Worm (Caenorhabditis elegans): ENCODE results near the gene npr-33.

The npr-33 gene

DNA sequence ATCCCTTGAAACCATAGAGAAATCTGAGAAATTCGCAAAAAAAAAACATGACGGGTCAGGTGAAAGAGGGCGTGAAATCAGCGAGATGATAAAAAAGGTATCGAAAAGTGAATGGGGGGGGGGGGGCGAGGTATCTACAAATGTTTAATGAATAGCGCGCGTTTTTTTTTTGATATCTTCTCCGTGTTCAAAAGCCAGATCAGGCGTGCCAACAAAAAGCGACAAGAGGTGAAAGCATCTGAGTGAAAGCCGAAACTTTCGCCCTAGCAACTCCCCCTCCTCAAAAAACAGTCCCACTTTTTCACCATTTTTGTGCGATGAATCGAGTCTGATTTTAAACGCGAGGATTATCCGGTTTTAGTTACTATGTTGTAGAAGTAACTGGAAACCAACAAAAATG is 22.4 kb upstream of the npr-33 start:
- TF ChIP-seq hnd-1 (tag; optimal IDR thresholded peaks at IDR 0.05) (no peak), ama-1 (optimal IDR thresholded peaks at IDR 0.05) (no peak), ceh-36 (tag; optimal IDR thresholded peaks at IDR 0.05) (no peak), tbx-11 (GFP tag; IDR thresholded peaks at IDR 0.05) (no peak), hmg-4 (GFP tag; optimal IDR thresholded peaks at IDR 0.05) (no peak), aly-1 (tag; optimal IDR thresholded peaks at IDR 0.05) (no peak), tbx-37 (GFP tag; conservative IDR thresholded peaks at IDR 0.05) (no peak)

ce11 chrX:15892525-15892924 is 17.9 kb upstream of the npr-33 start:
- no peak for TF ChIP-seq tra-4 (tag; optimal IDR thresholded peaks at IDR 0.05)
- no peak for TF ChIP-seq ceh-36 (tag; optimal IDR thresholded peaks at IDR 0.05)
- no peak for TF ChIP-seq flt-1 (GFP tag; IDR thresholded peaks at IDR 0.05)
- no peak for TF ChIP-seq aly-1 (tag; optimal IDR thresholded peaks at IDR 0.05)
- TF ChIP-seq F13C5.2 (tag; optimal IDR thresholded peaks at IDR 0.05): no peak
- TF ChIP-seq tbx-11 (GFP tag; IDR thresholded peaks at IDR 0.05): no peak
- TF ChIP-seq sea-1 (GFP tag; conservative IDR thresholded peaks at IDR 0.05): no peak
- TF ChIP-seq hmg-4 (GFP tag; optimal IDR thresholded peaks at IDR 0.05): no peak
- no peak for TF ChIP-seq tbx-37 (GFP tag; conservative IDR thresholded peaks at IDR 0.05)

- TF ChIP-seq ama-1 (optimal IDR thresholded peaks at IDR 0.05): no peak
These were observed 9.2 kb upstream of the npr-33 start for ce11 chrX:15901214-15901613.

DNA sequence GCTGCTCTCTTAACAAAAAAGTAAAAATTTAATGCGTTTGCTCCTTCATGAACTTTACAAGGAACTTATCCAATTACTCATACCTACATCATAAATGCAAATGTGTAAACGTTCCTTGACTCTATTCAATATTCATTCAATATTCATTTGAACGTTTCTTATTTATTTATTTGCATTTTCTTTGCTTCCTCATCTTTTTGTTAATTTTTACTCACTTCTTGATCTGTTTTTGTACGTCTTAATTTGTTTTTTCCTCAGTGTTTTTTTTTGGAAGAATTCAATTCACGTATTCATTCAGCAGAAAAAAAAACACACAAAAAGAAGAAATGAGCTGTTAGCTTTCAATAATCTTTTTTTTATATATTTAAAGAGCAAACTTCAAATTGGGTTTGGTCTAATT is 7.6 kb upstream of the npr-33 start:
- TF ChIP-seq ama-1 (optimal IDR thresholded peaks at IDR 0.05) (no peak), hmg-4 (GFP tag; optimal IDR thresholded peaks at IDR 0.05) (no peak), tbx-37 (GFP tag; conservative IDR thresholded peaks at IDR 0.05) (no peak), tra-4 (tag; optimal IDR thresholded peaks at IDR 0.05) (no peak), scrt-1 (GFP tag; IDR thresholded peaks at IDR 0.05) (no peak), aly-1 (tag; optimal IDR thresholded peaks at IDR 0.05) (no peak), hnd-1 (tag; optimal IDR thresholded peaks at IDR 0.05) (no peak), ets-7 (tag; optimal IDR thresholded peaks at IDR 0.05) (no peak), ceh-36 (tag; optimal IDR thresholded peaks at IDR 0.05) (no peak), flt-1 (GFP tag; IDR thresholded peaks at IDR 0.05) (no peak)

DNA sequence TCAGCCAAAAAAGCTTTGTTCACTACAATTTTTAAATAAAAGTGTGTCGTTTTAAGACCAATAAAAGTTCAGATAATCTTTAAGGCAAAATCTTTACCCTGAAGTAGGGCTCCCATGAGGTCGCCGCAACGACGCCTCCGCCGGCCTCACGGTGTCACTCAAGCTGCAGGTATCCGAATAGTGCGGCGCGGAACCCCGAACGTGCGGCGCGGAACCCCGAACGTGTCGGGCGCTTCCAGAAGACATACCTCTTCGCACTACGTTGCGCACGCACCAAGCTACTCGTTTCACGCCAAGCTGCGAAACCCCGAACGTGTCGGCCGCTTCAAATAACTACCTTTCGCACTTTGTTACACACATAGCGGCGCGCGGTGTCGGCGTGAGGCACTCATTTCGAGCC is 2.4 kb downstream of the npr-33 start:
- TF ChIP-seq scrt-1 (GFP tag; IDR thresholded peaks at IDR 0.05): no peak
- TF ChIP-seq flt-1 (GFP tag; IDR thresholded peaks at IDR 0.05): no peak
- no peak for TF ChIP-seq ceh-13 (GFP tag; optimal IDR thresholded peaks at IDR 0.05)
- TF ChIP-seq hmbx-1 (tag; optimal IDR thresholded peaks at IDR 0.05): no peak
- TF ChIP-seq aly-1 (tag; optimal IDR thresholded peaks at IDR 0.05): no peak
- TF ChIP-seq ama-1 (optimal IDR thresholded peaks at IDR 0.05): no peak
- no peak for TF ChIP-seq hnd-1 (tag; optimal IDR thresholded peaks at IDR 0.05)
- no peak for TF ChIP-seq F13C5.2 (tag; optimal IDR thresholded peaks at IDR 0.05)
- TF ChIP-seq sea-1 (GFP tag; conservative IDR thresholded peaks at IDR 0.05): no peak
- no peak for TF ChIP-seq pes-1 (GFP tag; IDR thresholded peaks at IDR 0.05)
- no peak for TF ChIP-seq B0310.2 (tag; optimal IDR thresholded peaks at IDR 0.05)

ce11 chrX:15915774-15916173 is 5.3 kb downstream of the npr-33 start:
- no peak for TF ChIP-seq ceh-36 (tag; optimal IDR thresholded peaks at IDR 0.05)
- no peak for TF ChIP-seq ama-1 (optimal IDR thresholded peaks at IDR 0.05)
- no peak for TF ChIP-seq B0310.2 (tag; optimal IDR thresholded peaks at IDR 0.05)
- no peak for TF ChIP-seq hnd-1 (tag; optimal IDR thresholded peaks at IDR 0.05)
- no peak for TF ChIP-seq tbx-37 (GFP tag; conservative IDR thresholded peaks at IDR 0.05)
- no peak for TF ChIP-seq ceh-13 (GFP tag; optimal IDR thresholded peaks at IDR 0.05)
- TF ChIP-seq ets-7 (tag; optimal IDR thresholded peaks at IDR 0.05): no peak

- TF ChIP-seq F13C5.2 (tag; optimal IDR thresholded peaks at IDR 0.05) (no peak), tra-4 (tag; optimal IDR thresholded peaks at IDR 0.05) (no peak), pes-1 (GFP tag; IDR thresholded peaks at IDR 0.05) (no peak), ama-1 (optimal IDR thresholded peaks at IDR 0.05) (no peak), scrt-1 (GFP tag; IDR thresholded peaks at IDR 0.05) (no peak), ets-7 (tag; optimal IDR thresholded peaks at IDR 0.05) (no peak)
These were observed 6.6 kb downstream of the npr-33 start, which contains the start of the genes F31B9.4 and F31B9.2 for ce11 chrX:15917000-15917399. TSS of gene F31B9.4 (minus strand) at chrX:15917100. TSS of gene F31B9.2 (plus strand) at chrX:15917367.

- no peak for TF ChIP-seq aly-1 (tag; optimal IDR thresholded peaks at IDR 0.05)
- no peak for TF ChIP-seq ceh-13 (GFP tag; optimal IDR thresholded peaks at IDR 0.05)
- TF ChIP-seq pes-1 (GFP tag; IDR thresholded peaks at IDR 0.05): no peak
These were observed 8.9 kb downstream of the npr-33 start, which contains the start of gene F31B9.7 for ce11 chrX:15919372-15919771. TSS of gene F31B9.7 (plus strand) at chrX:15919672.

DNA sequence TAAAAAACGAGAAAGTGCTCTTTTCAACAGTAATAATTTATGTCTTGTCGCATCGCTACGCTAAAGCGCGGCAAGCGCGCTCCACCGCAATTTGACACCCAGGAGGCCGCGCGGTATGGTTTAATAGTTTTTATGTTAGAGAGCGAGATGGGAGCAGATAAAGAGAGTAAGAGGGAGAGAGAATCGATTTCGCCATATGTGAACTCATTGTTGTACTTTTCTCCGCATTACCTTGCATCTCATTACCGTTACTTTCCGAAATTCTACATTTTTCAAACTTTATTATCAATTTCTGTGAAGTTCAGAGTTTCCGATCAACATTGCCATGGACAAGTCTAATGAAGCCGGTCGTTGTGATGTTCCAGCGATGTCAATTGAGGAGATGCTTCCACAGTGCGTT is 13.0 kb downstream of the npr-33 start, which contains the start of gene F31B9.3:
Gene F31B9.3 (plus strand): TSS at position 301 of the 400 bp plus-strand sequence.
- TF ChIP-seq pes-1 (GFP tag; IDR thresholded peaks at IDR 0.05): no peak
- no peak for TF ChIP-seq sea-1 (GFP tag; conservative IDR thresholded peaks at IDR 0.05)
- TF ChIP-seq tbx-11 (GFP tag; IDR thresholded peaks at IDR 0.05): no peak
- TF ChIP-seq aly-1 (tag; optimal IDR thresholded peaks at IDR 0.05): no peak
- no peak for TF ChIP-seq ets-7 (tag; optimal IDR thresholded peaks at IDR 0.05)
- no peak for TF ChIP-seq B0310.2 (tag; optimal IDR thresholded peaks at IDR 0.05)
- TF ChIP-seq tbx-37 (GFP tag; conservative IDR thresholded peaks at IDR 0.05): no peak
- TF ChIP-seq hnd-1 (tag; optimal IDR thresholded peaks at IDR 0.05): no peak
- TF ChIP-seq ceh-36 (tag; optimal IDR thresholded peaks at IDR 0.05): no peak
- TF ChIP-seq ceh-13 (GFP tag; optimal IDR thresholded peaks at IDR 0.05): no peak
- no peak for TF ChIP-seq flt-1 (GFP tag; IDR thresholded peaks at IDR 0.05)
- no peak for TF ChIP-seq hmg-4 (GFP tag; optimal IDR thresholded peaks at IDR 0.05)
